Worm (Caenorhabditis elegans): Measurements from ENCODE around the gene efhd-1.

The efhd-1 gene

ce11 chrII:14178233-14178969, at the start of gene efhd-1:
efhd-1 (plus strand) TSS chrII:14178814.
- TF ChIP-seq zip-11 (GFP tag; IDR thresholded peaks at IDR 0.05) (no peak), daf-16 (GFP tag; optimal IDR thresholded peaks at IDR 0.05) (peak in 1 of 2 experiments; percentile 54), daf-16 (tag; optimal IDR thresholded peaks at IDR 0.05) (no peak), hlh-11 (tag; optimal IDR thresholded peaks at IDR 0.05) (peak; percentile 14)

- TF ChIP-seq aha-1 (tag) (peak; percentile 27), nhr-42 (GFP tag; IDR thresholded peaks at IDR 0.05) (no peak), set-16 (GFP tag; IDR thresholded peaks at IDR 0.05) (peak; percentile 65; the same call in 1 of the 2 replicates), ceh-62 (tag; optimal IDR thresholded peaks at IDR 0.05) (no peak), lin-29 (GFP tag; IDR thresholded peaks at IDR 0.05) (no peak), mep-1 (tag; optimal IDR thresholded peaks at IDR 0.05) (no peak), Y5F2A.4 (GFP tag; optimal IDR thresholded peaks at IDR 0.05) (no peak), nhr-25 (tag; optimal IDR thresholded peaks at IDR 0.05; ENCODE audit: borderline replicate concordance, insufficient read depth) (no peak), ZK337.2 (GFP tag; IDR thresholded peaks at IDR 0.05) (no peak), F26F4.8 (GFP tag; conservative IDR thresholded peaks at IDR 0.05) (no peak), ceh-32 (tag; optimal IDR thresholded peaks at IDR 0.05; ENCODE audit: poor library complexity) (no peak)
These were observed 49.4 kb upstream of the efhd-1 start for ce11 chrII:14129191-14129590.

ce11 chrII:14132733-14133132, 45.9 kb upstream of the efhd-1 start, which contains the start of gene algn-3:
algn-3 (minus strand) TSS chrII:14132833.
- TF ChIP-seq ztf-7 (tag; optimal IDR thresholded peaks at IDR 0.05) (no peak), ceh-44 (GFP tag; IDR thresholded peaks at IDR 0.05) (no peak), tra-1 (GFP tag; IDR thresholded peaks at IDR 0.05) (no peak), arid-1 (GFP tag; conservative IDR thresholded peaks at IDR 0.05) (no peak)

ce11 chrII:14136302-14136701, 42.3 kb upstream of the efhd-1 start:
- no peak for TF ChIP-seq egl-27 (tag; optimal IDR thresholded peaks at IDR 0.05)
- TF ChIP-seq hmg-1.1 (GFP tag; IDR thresholded peaks at IDR 0.05), result no peak
- TF ChIP-seq ceh-20 (GFP tag; IDR thresholded peaks at IDR 0.05), result no peak
- TF ChIP-seq dmd-6 (GFP tag; IDR thresholded peaks at IDR 0.05), result no peak
- no peak for TF ChIP-seq ZK546.5 (tag; optimal IDR thresholded peaks at IDR 0.05)
- TF ChIP-seq nhr-41 (GFP tag; IDR thresholded peaks at IDR 0.05), result no peak
- TF ChIP-seq tra-1 (GFP tag; IDR thresholded peaks at IDR 0.05), result no peak
- TF ChIP-seq unc-62 (GFP tag; optimal IDR thresholded peaks at IDR 0.05 in 1 of 2), result peak in 1 of 2 experiments; percentile 54
- no peak for TF ChIP-seq unc-62 (tag; optimal IDR thresholded peaks at IDR 0.05)
- TF ChIP-seq set-16 (GFP tag; IDR thresholded peaks at IDR 0.05), result peak; percentile 58
- TF ChIP-seq arid-1 (GFP tag; conservative IDR thresholded peaks at IDR 0.05), result 0 out of 2 replicates have a peak, but pooled peaks have one; percentile 14

ce11 chrII:14137538-14137937, 41.1 kb upstream of the efhd-1 start, which contains the start of gene K09E4.1:
K09E4.1 (plus strand) TSS chrII:14137838.
- TF ChIP-seq daf-8 (GFP tag; IDR thresholded peaks at IDR 0.05) (no peak), ceh-28 (tag; optimal IDR thresholded peaks at IDR 0.05) (no peak), Y105C5A.15 (GFP tag; IDR thresholded peaks at IDR 0.05) (no peak), lin-13 (GFP tag; optimal IDR thresholded peaks at IDR 0.05) (no peak), zfp-3 (GFP tag; conservative IDR thresholded peaks at IDR 0.05) (no peak), dmd-8 (GFP tag; IDR thresholded peaks at IDR 0.05) (no peak), mdl-1 (tag; optimal IDR thresholded peaks at IDR 0.05) (no peak), nhr-76 (tag; optimal IDR thresholded peaks at IDR 0.05) (no peak), daf-16 (GFP tag; optimal IDR thresholded peaks at IDR 0.05) (no peak), daf-16 (tag; optimal IDR thresholded peaks at IDR 0.05) (no peak), lim-7 (GFP tag; IDR thresholded peaks at IDR 0.05) (no peak), unc-39 (tag; optimal IDR thresholded peaks at IDR 0.05) (no peak), nhr-102 (tag; optimal IDR thresholded peaks at IDR 0.05) (no peak), nhr-77 (tag; optimal IDR thresholded peaks at IDR 0.05) (no peak), spr-3 (GFP tag; optimal IDR thresholded peaks at IDR 0.05) (no peak), aly-2 (tag; optimal IDR thresholded peaks at IDR 0.05) (no peak), unc-62 (GFP tag; optimal IDR thresholded peaks at IDR 0.05 in 1 of 2) (no peak), unc-62 (tag; optimal IDR thresholded peaks at IDR 0.05) (no peak), unc-130 (GFP tag; optimal IDR thresholded peaks at IDR 0.05) (no peak)
